Fruit fly (Drosophila melanogaster) whole organism, embryonic: ENCODE results near the gene Eh.

Experiments
- Atf6 ChIP-seq: fragments of 200-800 bp; sonication (Bioruptor generic); IDR thresholded peaks from 2 replicates; pipeline ENCODE4 v1.3.6; 2022; ENCODE audit warnings: missing biosample characterization, missing genetic modification characterization
- Bgb ChIP-seq: fragments of 200-800 bp; sonication (Bioruptor generic); IDR thresholded peaks from 2 replicates; pipeline ENCODE4 v1.3.6; 2022; ENCODE audit warnings: missing biosample characterization, missing genetic modification characterization; ENCODE audit not compliant: partially characterized antibody
- CG10209 ChIP-seq: fragments of 200-800 bp; sonication (Bioruptor generic); optimal IDR thresholded peaks from 3 replicates; lab custom pipeline; 2017; ENCODE audit warnings: missing biosample characterization, mild to moderate bottlenecking, missing genetic modification characterization, missing genetic modification reagents
- CG11504 ChIP-seq: fragments of 200-800 bp; sonication (Bioruptor generic); optimal IDR thresholded peaks from 3 replicates; lab custom pipeline; 2019; ENCODE audit warnings: missing biosample characterization, mild to moderate bottlenecking, missing genetic modification characterization, moderate library complexity
- CG11695 ChIP-seq: fragments of 200-800 bp; sonication (Bioruptor generic); IDR thresholded peaks from 3 replicates; pipeline ENCODE4 v1.3.6; 2022; ENCODE audit warnings: missing biosample characterization, missing genetic modification characterization
- CG12155 ChIP-seq: fragments of 200-800 bp; sonication (Bioruptor generic); optimal IDR thresholded peaks from 3 replicates; lab custom pipeline; 2016; ENCODE audit warnings: missing biosample characterization, missing genetic modification characterization
- CG12299 ChIP-seq: fragments of 200-800 bp; sonication (Bioruptor generic); optimal IDR thresholded peaks from 2 replicates; lab custom pipeline; 2018; ENCODE audit warnings: missing biosample characterization, mild to moderate bottlenecking, missing genetic modification characterization
- CG12391 ChIP-seq: fragments of 200-800 bp; sonication (Bioruptor generic); optimal IDR thresholded peaks from 3 replicates; lab custom pipeline; 2018; ENCODE audit warnings: missing biosample characterization, mild to moderate bottlenecking, missing genetic modification characterization, moderate library complexity
- CG12659 ChIP-seq: fragments of 200-800 bp; sonication (Bioruptor generic); optimal IDR thresholded peaks from 3 replicates; lab custom pipeline; 2017; ENCODE audit warnings: mild to moderate bottlenecking, missing biosample characterization, missing genetic modification reagents, missing genetic modification characterization
- CG13424 ChIP-seq: fragments of 200-800 bp; sonication (Bioruptor generic); optimal IDR thresholded peaks from 2 replicates; lab custom pipeline; 2019; ENCODE audit warnings: missing biosample characterization, mild to moderate bottlenecking, missing genetic modification characterization, moderate library complexity
- CG15073 ChIP-seq: fragments of 200-800 bp; sonication (Bioruptor generic); optimal IDR thresholded peaks from 2 replicates; lab custom pipeline; 2016; ENCODE audit warnings: missing biosample characterization, missing genetic modification characterization
- CG16863 ChIP-seq: fragments of 200-800 bp; sonication (Bioruptor generic); optimal IDR thresholded peaks from 3 replicates; lab custom pipeline; 2016; ENCODE audit warnings: missing biosample characterization, missing genetic modification characterization
- CG17361 ChIP-seq: fragments of 200-800 bp; sonication (Bioruptor generic); IDR thresholded peaks from 3 replicates; pipeline ENCODE4 v1.3.6; 2022; ENCODE audit warnings: missing biosample characterization, missing genetic modification characterization
- CG18262 ChIP-seq: fragments of 200-800 bp; optimal IDR thresholded peaks from 3 replicates; lab custom pipeline; 2019; ENCODE audit warnings: missing biosample characterization, mild to moderate bottlenecking, missing genetic modification characterization, moderate library complexity
- CG31224 ChIP-seq: fragments of 200-800 bp; sonication (Bioruptor generic); IDR thresholded peaks from 2 replicates; pipeline ENCODE4 v1.3.6; 2022; ENCODE audit warnings: missing biosample characterization, missing genetic modification characterization
- CG33557 ChIP-seq: fragments of 200-800 bp; sonication (Bioruptor generic); optimal IDR thresholded peaks from 2 replicates; lab custom pipeline; 2019; ENCODE audit warnings: missing biosample characterization, mild to moderate bottlenecking, missing genetic modification characterization, moderate library complexity
- CG43689 ChIP-seq: fragments of 200-800 bp; sonication (Bioruptor generic); IDR thresholded peaks from 2 replicates; pipeline ENCODE4 v1.3.6; 2022; ENCODE audit warnings: missing biosample characterization, missing genetic modification characterization
- CG6175 ChIP-seq: fragments of 200-800 bp; sonication (Bioruptor generic); IDR thresholded peaks from 3 replicates; pipeline ENCODE4 v1.3.6; 2022; ENCODE audit warnings: missing biosample characterization, missing genetic modification characterization
- CG8359 ChIP-seq: fragments of 200-800 bp; sonication (Bioruptor generic); optimal IDR thresholded peaks from 2 replicates; lab custom pipeline; 2017; ENCODE audit warnings: missing biosample characterization, mild to moderate bottlenecking, missing genetic modification characterization, borderline replicate concordance
- CG8765 ChIP-seq: fragments of 200-800 bp; sonication (Bioruptor generic); IDR thresholded peaks from 2 replicates; pipeline ENCODE4 v1.3.6; 2022; ENCODE audit warnings: missing biosample characterization, missing genetic modification characterization
- CG8944 ChIP-seq: fragments of 200-800 bp; sonication (Bioruptor generic); optimal IDR thresholded peaks from 3 replicates; lab custom pipeline; 2016; ENCODE audit warnings: missing biosample characterization, missing genetic modification characterization
- CG9876 ChIP-seq: fragments of 200-800 bp; sonication (Bioruptor generic); optimal IDR thresholded peaks from 2 replicates; lab custom pipeline; 2016; ENCODE audit warnings: missing biosample characterization, missing genetic modification characterization
- CHES-1-like ChIP-seq: fragments of 200-800 bp; sonication (Bioruptor generic); optimal IDR thresholded peaks from 2 replicates; lab custom pipeline; 2016; ENCODE audit warnings: missing biosample characterization, missing genetic modification characterization
- CTCF ChIP-seq: fragments of 200-800 bp; sonication (Bioruptor generic); optimal IDR thresholded peaks from 2 replicates; lab custom pipeline; 2017; ENCODE audit warnings: missing biosample characterization, mild to moderate bottlenecking, missing genetic modification characterization, moderate library complexity
- Camta ChIP-seq: fragments of 200-800 bp; sonication (Bioruptor generic); optimal IDR thresholded peaks from 2 replicates; lab custom pipeline; 2016; ENCODE audit warnings: missing biosample characterization, missing genetic modification characterization
- Doc3 ChIP-seq: fragments of 200-800 bp; sonication (Bioruptor generic); IDR thresholded peaks from 3 replicates; pipeline ENCODE4 v1.3.6; 2022; ENCODE audit warnings: missing biosample characterization, missing genetic modification characterization; ENCODE audit not compliant: partially characterized antibody
- H15 ChIP-seq: fragments of 200-800 bp; sonication (Bioruptor generic); IDR thresholded peaks from 3 replicates; pipeline ENCODE4 v1.3.6; 2022; ENCODE audit warnings: missing biosample characterization, missing genetic modification characterization
- Lhr ChIP-seq: fragments of 200-800 bp; sonication (Bioruptor generic); optimal IDR thresholded peaks from 3 replicates; lab custom pipeline; 2017; ENCODE audit warnings: mild to moderate bottlenecking, missing biosample characterization, missing genetic modification reagents, missing genetic modification characterization
- Scr ChIP-seq: fragments of 200-800 bp; sonication (Bioruptor generic); IDR thresholded peaks from 2 replicates; pipeline ENCODE4 v1.3.6; 2022; ENCODE audit warnings: missing biosample characterization, missing genetic modification characterization; ENCODE audit not compliant: partially characterized antibody
- Six4 ChIP-seq: fragments of 200-800 bp; sonication (Bioruptor generic); optimal IDR thresholded peaks from 2 replicates; lab custom pipeline; 2016; ENCODE audit warnings: missing biosample characterization, missing genetic modification characterization
- Vsx1 ChIP-seq: fragments of 200-800 bp; sonication (Bioruptor generic); optimal IDR thresholded peaks from 2 replicates; lab custom pipeline; 2017; ENCODE audit warnings: missing biosample characterization, mild to moderate bottlenecking, missing genetic modification characterization, missing genetic modification reagents
- ash1 ChIP-seq: fragments of 200-800 bp; sonication (Bioruptor generic); optimal IDR thresholded peaks from 2 replicates; lab custom pipeline; 2018; ENCODE audit warnings: missing biosample characterization, mild to moderate bottlenecking, missing genetic modification characterization
- bsh ChIP-seq, 2 experiments: fragments of 200-800 bp; sonication (Bioruptor generic); optimal IDR thresholded peaks; 2 replicates each; lab custom pipeline; 2017 to 2018; ENCODE audit warnings: mild to moderate bottlenecking in 2 of 2, missing biosample characterization in 2 of 2, missing genetic modification characterization in 2 of 2, moderate library complexity in 1 of 2
- cad ChIP-seq: fragments of >200 bp; optimal IDR thresholded peaks from 2 replicates; lab custom pipeline; 2017; ENCODE audit warnings: missing biosample characterization, missing genetic modification characterization
- caup ChIP-seq: fragments of 200-800 bp; sonication (Bioruptor generic); optimal IDR thresholded peaks from 3 replicates; lab custom pipeline; 2017; ENCODE audit warnings: missing biosample characterization, mild to moderate bottlenecking, missing genetic modification characterization, moderate library complexity; ENCODE audit not compliant: severe bottlenecking
- ci ChIP-seq: fragments of 200-800 bp; sonication (Bioruptor generic); IDR thresholded peaks from 3 replicates; pipeline ENCODE4 v1.3.6; 2022; ENCODE audit warnings: missing biosample characterization, missing genetic modification characterization
- emc ChIP-seq: fragments of 200-800 bp; sonication (Bioruptor generic); optimal IDR thresholded peaks from 2 replicates; lab custom pipeline; 2016; ENCODE audit warnings: missing biosample characterization, missing genetic modification characterization
- ewg ChIP-seq: fragments of 200-800 bp; sonication (Bioruptor generic); optimal IDR thresholded peaks from 3 replicates; lab custom pipeline; 2017; ENCODE audit warnings: mild to moderate bottlenecking, missing biosample characterization, missing genetic modification reagents, missing genetic modification characterization
- gcm ChIP-seq: fragments of 200-800 bp; sonication (Bioruptor generic); optimal IDR thresholded peaks from 2 replicates; lab custom pipeline; 2019; ENCODE audit warnings: missing biosample characterization, mild to moderate bottlenecking, missing genetic modification characterization, moderate library complexity
- her ChIP-seq: fragments of 200-800 bp; sonication (Bioruptor generic); optimal IDR thresholded peaks from 2 replicates; lab custom pipeline; 2016; ENCODE audit warnings: missing biosample characterization, missing genetic modification characterization
- jing ChIP-seq: fragments of 200-800 bp; sonication (Bioruptor generic); optimal IDR thresholded peaks from 2 replicates; lab custom pipeline; 2018; ENCODE audit warnings: missing biosample characterization, mild to moderate bottlenecking, missing genetic modification characterization
- nom ChIP-seq: fragments of 200-800 bp; sonication (Bioruptor generic); optimal IDR thresholded peaks from 2 replicates; lab custom pipeline; 2017; ENCODE audit warnings: missing biosample characterization, missing genetic modification characterization, mild to moderate bottlenecking, moderate library complexity, missing genetic modification reagents
- odd ChIP-seq: fragments of 200-800 bp; sonication (Bioruptor generic); optimal IDR thresholded peaks from 2 replicates; lab custom pipeline; 2017; ENCODE audit warnings: missing biosample characterization, mild to moderate bottlenecking, missing genetic modification characterization
- otp ChIP-seq: fragments of 200-800 bp; sonication (Bioruptor generic); IDR thresholded peaks from 3 replicates; pipeline ENCODE4, ENCODE4 v1.3.6; 2022; ENCODE audit warnings: missing biosample characterization, missing genetic modification characterization
- pan ChIP-seq, 4 experiments: fragments of >200 bp in 3 of 4; fragments of 200-800 bp in 1 of 4; sonication (Bioruptor generic) in 1 of 4; optimal IDR thresholded peaks in 3 of 4; IDR thresholded peaks in 1 of 4; 2 replicates each; pipeline versions ENCODE4 v1.3.6 to Lab custom; 2017 to 2022; ENCODE audit warnings: missing biosample characterization in 2 of 4, missing genetic modification characterization in 2 of 4, mixed read lengths in 1 of 4
- shn ChIP-seq: fragments of 200-800 bp; sonication (Bioruptor generic); optimal IDR thresholded peaks from 3 replicates; lab custom pipeline; 2016; ENCODE audit warnings: missing biosample characterization, missing genetic modification characterization
- sima ChIP-seq: fragments of 200-800 bp; sonication (Bioruptor generic); optimal IDR thresholded peaks from 2 replicates; lab custom pipeline; 2016; ENCODE audit warnings: missing biosample characterization, missing genetic modification characterization
- tap ChIP-seq: fragments of 200-800 bp; optimal IDR thresholded peaks from 3 replicates; lab custom pipeline; 2019; ENCODE audit warnings: missing biosample characterization, mild to moderate bottlenecking, missing genetic modification characterization, moderate library complexity
- trem ChIP-seq: fragments of 200-800 bp; optimal IDR thresholded peaks from 3 replicates; lab custom pipeline; 2019; ENCODE audit warnings: missing biosample characterization, mild to moderate bottlenecking, missing genetic modification characterization, moderate library complexity
- vnd ChIP-seq: fragments of 200-800 bp; sonication (Bioruptor generic); IDR thresholded peaks from 3 replicates; pipeline ENCODE4 v1.3.6; 2022; ENCODE audit warnings: missing biosample characterization, missing genetic modification characterization; ENCODE audit not compliant: partially characterized antibody
- wdn ChIP-seq: fragments of 200-800 bp; sonication (Bioruptor generic); IDR thresholded peaks from 2 replicates; pipeline ENCODE4 v1.3.6; 2022; ENCODE audit warnings: missing biosample characterization, missing genetic modification characterization

Eh gene

dm6 chr3R:17400675-17401118 is 48.0 kb downstream of the Eh start (continued):
- TF ChIP-seq H15 (GFP tag; lab: Robert Waterston, UW) (no peak), trem (tag; lab: Kevin White, UChicago) (peak; percentile 30), her (GFP tag; lab: Kevin White, UChicago) (no peak), CG6175 (GFP tag; lab: Robert Waterston, UW) (no peak), bsh (GFP tag; optimal IDR thresholded peaks at IDR 0.05; lab: Kevin White, UChicago) (no peak), CTCF (GFP tag; lab: Kevin White, UChicago) (no peak), CG33557 (no peak), CG8765 (GFP tag; lab: Robert Waterston, UW) (no peak), tap (tag; lab: Kevin White, UChicago) (peak; percentile 17), CG13424 (no peak), CG11504 (peak; percentile 80), ewg (GFP tag; lab: Kevin White, UChicago) (no peak), CG8944 (peak; percentile 30), CG8359 (GFP tag; lab: Kevin White, UChicago) (peak; percentile 50), emc (GFP tag; lab: Kevin White, UChicago) (no peak), CG15073 (GFP tag; lab: Kevin White, UChicago) (no peak), CG31224 (GFP tag; lab: Robert Waterston, UW) (no peak), ci (GFP tag; lab: Robert Waterston, UW) (no peak), nom (GFP tag; lab: Kevin White, UChicago) (no peak), CG43689 (GFP tag; lab: Robert Waterston, UW) (no peak), wdn (GFP tag; lab: Robert Waterston, UW) (no peak), Six4 (GFP tag; lab: Kevin White, UChicago) (peak; percentile 47), Doc3 (GFP tag; lab: Robert Waterston, UW) (no peak), jing (GFP tag; lab: Kevin White, UChicago) (no peak), shn (GFP tag; lab: Kevin White, UChicago) (no peak), CG11695 (GFP tag; lab: Robert Waterston, UW) (no peak), CG9876 (no peak), Bgb (GFP tag; lab: Robert Waterston, UW) (no peak), gcm (GFP tag; lab: Kevin White, UChicago) (peak; percentile 8), pan (optimal IDR thresholded peaks at IDR 0.05; lab: Kevin White, UChicago) (no peak), pan (GFP tag; optimal IDR thresholded peaks at IDR 0.05 in 1 of 2, IDR thresholded peaks at IDR 0.05 in 1 of 2) (peak in 1 of 2 experiments; percentile 63), Scr (GFP tag; lab: Robert Waterston, UW) (no peak), otp (GFP tag; lab: Robert Waterston, UW) (no peak), CG17361 (GFP tag; lab: Robert Waterston, UW) (peak; percentile 39; the same call in 2 of the 3 replicates), CG10209 (GFP tag; lab: Kevin White, UChicago) (no peak), CG18262 (tag; lab: Kevin White, UChicago) (peak; percentile 61), CG12391 (no peak), CG12155 (GFP tag; lab: Kevin White, UChicago) (no peak), Atf6 (GFP tag; lab: Robert Waterston, UW) (no peak), ash1 (GFP tag; lab: Kevin White, UChicago) (no peak), odd (GFP tag; lab: Kevin White, UChicago) (no peak), CHES-1-like (no peak), CG12659 (GFP tag; lab: Kevin White, UChicago) (no peak), cad (GFP tag; lab: Kevin White, UChicago) (no peak), CG16863 (GFP tag; lab: Kevin White, UChicago) (no peak), sima (no peak), vnd (GFP tag; lab: Robert Waterston, UW) (no peak), caup (peak; percentile 4), Vsx1 (GFP tag; lab: Kevin White, UChicago) (no peak), Camta (GFP tag; lab: Kevin White, UChicago) (no peak), Lhr (GFP tag; lab: Kevin White, UChicago) (no peak), CG12299 (tag; lab: Kevin White, UChicago) (no peak)
